Fruit fly (Drosophila melanogaster) whole organism, embryonic: ENCODE data around the gene mRpS25.

Experiments used
- Abd-B ChIP-seq: fragments of 200-800 bp; sonication (Bioruptor generic); optimal IDR thresholded peaks from 2 replicates; lab custom pipeline; 2018; ENCODE audit warnings: missing biosample characterization, mild to moderate bottlenecking, missing genetic modification characterization, moderate library complexity
- C15 ChIP-seq: fragments of 200-800 bp; sonication (Bioruptor generic); IDR thresholded peaks from 3 replicates; pipeline ENCODE4 v1.3.6; 2022; ENCODE audit warnings: missing biosample characterization, missing genetic modification characterization
- CG10267 ChIP-seq: fragments of 200-800 bp; sonication (Bioruptor generic); optimal IDR thresholded peaks from 2 replicates; lab custom pipeline; 2018; ENCODE audit warnings: missing biosample characterization, mild to moderate bottlenecking, missing genetic modification characterization, moderate library complexity
- CG11247 ChIP-seq: fragments of 200-800 bp; sonication (Bioruptor generic); IDR thresholded peaks from 2 replicates; pipeline ENCODE4 v1.3.6; 2022; ENCODE audit warnings: missing biosample characterization, missing genetic modification characterization
- CG11504 ChIP-seq: fragments of 200-800 bp; sonication (Bioruptor generic); optimal IDR thresholded peaks from 3 replicates; lab custom pipeline; 2019; ENCODE audit warnings: missing biosample characterization, mild to moderate bottlenecking, missing genetic modification characterization, moderate library complexity
- CG12391 ChIP-seq: fragments of 200-800 bp; sonication (Bioruptor generic); optimal IDR thresholded peaks from 3 replicates; lab custom pipeline; 2018; ENCODE audit warnings: missing biosample characterization, mild to moderate bottlenecking, missing genetic modification characterization, moderate library complexity
- CG12769 ChIP-seq: fragments of 200-800 bp; sonication (Bioruptor generic); optimal IDR thresholded peaks from 2 replicates; lab custom pipeline; 2019; ENCODE audit warnings: missing biosample characterization, mild to moderate bottlenecking, missing genetic modification characterization, moderate library complexity
- CG15601 ChIP-seq: fragments of 200-800 bp; sonication (Bioruptor generic); optimal IDR thresholded peaks from 3 replicates; lab custom pipeline; 2019; ENCODE audit warnings: missing biosample characterization, mild to moderate bottlenecking, missing genetic modification characterization, moderate library complexity
- CG18619 ChIP-seq: fragments of 200-800 bp; sonication (Bioruptor generic); optimal IDR thresholded peaks from 3 replicates; lab custom pipeline; 2017; ENCODE audit warnings: missing biosample characterization, mild to moderate bottlenecking, missing genetic modification characterization
- CG32772 ChIP-seq: fragments of 200-800 bp; sonication (Bioruptor generic); IDR thresholded peaks from 2 replicates; pipeline ENCODE4 v1.3.6; 2022; ENCODE audit warnings: missing biosample characterization, missing genetic modification characterization
- CG34224 ChIP-seq: fragments of 200-800 bp; sonication (Bioruptor generic); IDR thresholded peaks from 3 replicates; pipeline ENCODE4 v1.3.6; 2022; ENCODE audit warnings: missing biosample characterization, missing genetic modification characterization; ENCODE audit not compliant: partially characterized antibody
- CG4404 ChIP-seq: fragments of 200-800 bp; sonication (Bioruptor generic); IDR thresholded peaks from 2 replicates; pipeline ENCODE4 v1.3.6; 2022; ENCODE audit warnings: missing biosample characterization, missing genetic modification characterization
- CG7357 ChIP-seq: fragments of 200-800 bp; sonication (Bioruptor generic); IDR thresholded peaks from 3 replicates; pipeline ENCODE4 v1.3.6; 2022; ENCODE audit warnings: missing biosample characterization, missing genetic modification characterization
- CG7745 ChIP-seq: fragments of 200-800 bp; sonication (Bioruptor generic); optimal IDR thresholded peaks from 2 replicates; lab custom pipeline; 2018; ENCODE audit warnings: missing biosample characterization, mild to moderate bottlenecking, missing genetic modification characterization, moderate library complexity
- CG9215 ChIP-seq: fragments of 200-800 bp; sonication (Bioruptor generic); IDR thresholded peaks from 2 replicates; pipeline ENCODE4 v1.3.6; 2022; ENCODE audit warnings: missing biosample characterization, missing genetic modification characterization
- CG9932 ChIP-seq: fragments of 200-800 bp; sonication (Bioruptor generic); IDR thresholded peaks from 2 replicates; pipeline ENCODE4 v1.3.6; 2022; ENCODE audit warnings: missing biosample characterization, missing genetic modification characterization
- CHES-1-like ChIP-seq: fragments of 200-800 bp; sonication (Bioruptor generic); optimal IDR thresholded peaks from 2 replicates; lab custom pipeline; 2016; ENCODE audit warnings: missing biosample characterization, missing genetic modification characterization
- Chrac-16 ChIP-seq: fragments of 200-800 bp; sonication (Bioruptor generic); optimal IDR thresholded peaks from 3 replicates; lab custom pipeline; 2016; ENCODE audit warnings: missing biosample characterization, missing genetic modification characterization
- D19A ChIP-seq: fragments of 200-800 bp; optimal IDR thresholded peaks from 3 replicates; lab custom pipeline; 2019; ENCODE audit warnings: missing biosample characterization, mild to moderate bottlenecking, missing genetic modification characterization, moderate library complexity
- H15 ChIP-seq: fragments of 200-800 bp; sonication (Bioruptor generic); IDR thresholded peaks from 3 replicates; pipeline ENCODE4 v1.3.6; 2022; ENCODE audit warnings: missing biosample characterization, missing genetic modification characterization
- HLH3B ChIP-seq: fragments of 200-800 bp; sonication (Bioruptor generic); IDR thresholded peaks from 2 replicates; pipeline ENCODE4 v1.3.6; 2022; ENCODE audit warnings: missing biosample characterization, missing genetic modification characterization
- Hr39 ChIP-seq: fragments of >200 bp; optimal IDR thresholded peaks from 2 replicates; lab custom pipeline; 2017
- MTF-1 ChIP-seq: fragments of 200-800 bp; sonication (Bioruptor generic); optimal IDR thresholded peaks from 2 replicates; lab custom pipeline; 2018; ENCODE audit warnings: missing biosample characterization, mild to moderate bottlenecking, missing genetic modification characterization, borderline replicate concordance
- Max ChIP-seq: fragments of 200-800 bp; sonication (Bioruptor generic); optimal IDR thresholded peaks from 2 replicates; lab custom pipeline; 2016; ENCODE audit warnings: missing biosample characterization, mild to moderate bottlenecking, missing genetic modification characterization
- Meics ChIP-seq: fragments of 200-800 bp; sonication (Bioruptor generic); optimal IDR thresholded peaks from 2 replicates; lab custom pipeline; 2017; ENCODE audit warnings: missing biosample characterization, mild to moderate bottlenecking, missing genetic modification characterization
- Mrtf ChIP-seq: fragments of 200-800 bp; sonication (Bioruptor generic); IDR thresholded peaks from 3 replicates; pipeline ENCODE4 v1.3.6; 2022; ENCODE audit warnings: missing biosample characterization, missing genetic modification characterization
- NK7.1 ChIP-seq: fragments of 200-800 bp; sonication (Bioruptor generic); optimal IDR thresholded peaks from 3 replicates; lab custom pipeline; 2016; ENCODE audit warnings: missing biosample characterization, missing genetic modification characterization
- Opbp ChIP-seq: fragments of 200-800 bp; sonication (Bioruptor generic); IDR thresholded peaks from 3 replicates; pipeline ENCODE4 v1.3.6; 2022; ENCODE audit warnings: missing biosample characterization, missing genetic modification characterization; ENCODE audit not compliant: partially characterized antibody
- Sry-β ChIP-seq: fragments of 200-800 bp; sonication (Bioruptor generic); optimal IDR thresholded peaks from 2 replicates; lab custom pipeline; 2018; ENCODE audit warnings: missing biosample characterization, mild to moderate bottlenecking, missing genetic modification characterization, moderate library complexity
- ac ChIP-seq: fragments of 200-800 bp; sonication (Bioruptor generic); optimal IDR thresholded peaks from 3 replicates; lab custom pipeline; 2017; ENCODE audit warnings: missing biosample characterization, mild to moderate bottlenecking, missing genetic modification characterization
- ap ChIP-seq: fragments of 200-800 bp; sonication (Bioruptor generic); IDR thresholded peaks from 2 replicates; pipeline ENCODE4 v1.3.6; 2022; ENCODE audit warnings: missing biosample characterization, missing genetic modification characterization
- ash1 ChIP-seq: fragments of 200-800 bp; sonication (Bioruptor generic); optimal IDR thresholded peaks from 2 replicates; lab custom pipeline; 2018; ENCODE audit warnings: missing biosample characterization, mild to moderate bottlenecking, missing genetic modification characterization
- bowl ChIP-seq: fragments of 200-800 bp; sonication (Bioruptor generic); IDR thresholded peaks from 2 replicates; pipeline ENCODE4 v1.3.6; 2022; ENCODE audit warnings: missing biosample characterization, missing genetic modification characterization
- caup ChIP-seq: fragments of 200-800 bp; sonication (Bioruptor generic); optimal IDR thresholded peaks from 3 replicates; lab custom pipeline; 2017; ENCODE audit warnings: missing biosample characterization, mild to moderate bottlenecking, missing genetic modification characterization, moderate library complexity; ENCODE audit not compliant: severe bottlenecking
- crp ChIP-seq, 2 experiments: fragments of 200-800 bp; sonication (Bioruptor generic); optimal IDR thresholded peaks; 2 replicates in 1 of 2; 3 replicates in 1 of 2; lab custom pipeline; 2017; ENCODE audit warnings: missing biosample characterization in 2 of 2, missing genetic modification characterization in 2 of 2, mild to moderate bottlenecking in 1 of 2, moderate library complexity in 1 of 2
- dmrt11E ChIP-seq: fragments of 200-800 bp; sonication (Bioruptor generic); optimal IDR thresholded peaks from 3 replicates; lab custom pipeline; 2018; ENCODE audit warnings: missing biosample characterization, mild to moderate bottlenecking, missing genetic modification characterization, moderate library complexity
- dpn ChIP-seq, 2 experiments: fragments of 200-800 bp; sonication (Bioruptor generic); optimal IDR thresholded peaks; 3 replicates each; lab custom pipeline; 2016; ENCODE audit warnings: missing biosample characterization in 2 of 2, missing genetic modification characterization in 2 of 2
- fru ChIP-seq: fragments of >200 bp; optimal IDR thresholded peaks from 2 replicates; lab custom pipeline; 2017
- hth ChIP-seq: fragments of >200 bp; optimal IDR thresholded peaks from 2 replicates; lab custom pipeline; 2017; ENCODE audit warnings: inconsistent platforms
- lola ChIP-seq, 3 experiments: fragments of >200 bp in 2 of 3; fragments of 200-800 bp in 1 of 3; sonication (Bioruptor generic) in 1 of 3; optimal IDR thresholded peaks; 2 replicates each; lab custom pipeline; 2017 to 2019; ENCODE audit warnings: missing biosample characterization in 3 of 3, missing genetic modification characterization in 3 of 3, mild to moderate bottlenecking in 1 of 3, moderate library complexity in 1 of 3
- nmo ChIP-seq: fragments of 200-800 bp; sonication (Bioruptor generic); optimal IDR thresholded peaks from 2 replicates; lab custom pipeline; 2018; ENCODE audit warnings: missing biosample characterization, mild to moderate bottlenecking, missing genetic modification characterization, moderate library complexity
- p53 ChIP-seq: fragments of 200-800 bp; sonication (Bioruptor generic); optimal IDR thresholded peaks from 2 replicates; lab custom pipeline; 2016; ENCODE audit warnings: missing biosample characterization, missing genetic modification characterization
- pzg ChIP-seq: fragments of 200-800 bp; sonication (Bioruptor generic); optimal IDR thresholded peaks from 3 replicates; lab custom pipeline; 2018; ENCODE audit warnings: missing biosample characterization, mild to moderate bottlenecking, missing genetic modification characterization, moderate library complexity
- row ChIP-seq: fragments of 200-800 bp; sonication (Bioruptor generic); IDR thresholded peaks from 3 replicates; pipeline ENCODE4 v1.3.6; 2022; ENCODE audit warnings: missing biosample characterization, missing genetic modification characterization
- slou ChIP-seq: fragments of 200-800 bp; sonication (Bioruptor generic); optimal IDR thresholded peaks from 3 replicates; lab custom pipeline; 2016; ENCODE audit warnings: missing biosample characterization, missing genetic modification characterization
- slp2 ChIP-seq: fragments of 200-800 bp; sonication (Bioruptor generic); optimal IDR thresholded peaks from 2 replicates; lab custom pipeline; 2016; ENCODE audit warnings: missing biosample characterization, missing genetic modification characterization
- tio ChIP-seq: fragments of 200-800 bp; sonication (Bioruptor generic); optimal IDR thresholded peaks from 2 replicates; lab custom pipeline; 2017; ENCODE audit warnings: missing biosample characterization, missing genetic modification characterization, inconsistent platforms
- trem ChIP-seq: fragments of 200-800 bp; optimal IDR thresholded peaks from 3 replicates; lab custom pipeline; 2019; ENCODE audit warnings: missing biosample characterization, mild to moderate bottlenecking, missing genetic modification characterization, moderate library complexity
- twi ChIP-seq: fragments of 200-800 bp; optimal IDR thresholded peaks from 2 replicates; lab custom pipeline; 2019; ENCODE audit warnings: missing biosample characterization, mild to moderate bottlenecking, missing genetic modification characterization, moderate library complexity
- unc-4 ChIP-seq: fragments of 200-800 bp; sonication (Bioruptor generic); IDR thresholded peaks from 2 replicates; pipeline ENCODE4 v1.3.6; 2022; ENCODE audit warnings: missing biosample characterization, missing genetic modification characterization; ENCODE audit not compliant: partially characterized antibody
- wek ChIP-seq: fragments of 200-800 bp; sonication (Bioruptor generic); optimal IDR thresholded peaks from 3 replicates; lab custom pipeline; 2018; ENCODE audit warnings: missing biosample characterization, mild to moderate bottlenecking, missing genetic modification characterization, moderate library complexity

Gene mRpS25

dm6 chrX:14580359-14580961, 2.3 kb downstream of the mRpS25 start, which contains the start of gene CG14414 (continued):
- TF ChIP-seq CHES-1-like (peak; percentile 12), CG7357 (GFP tag; lab: Robert Waterston, UW) (no peak), row (GFP tag; lab: Robert Waterston, UW) (peak; percentile 54), Mrtf (no peak), trem (tag; lab: Kevin White, UChicago) (peak; percentile 39), dmrt11E (no peak), nmo (GFP tag; lab: Kevin White, UChicago) (peak; percentile 5), NK7.1 (GFP tag; lab: Kevin White, UChicago) (no peak), CG9215 (no peak), crp (GFP tag; optimal IDR thresholded peaks at IDR 0.05; lab: Kevin White, UChicago) (peak in 1 of 2 experiments; percentile 47), bowl (GFP tag; lab: Robert Waterston, UW) (no peak), CG11504 (tag; lab: Kevin White, UChicago) (no peak), MTF-1 (GFP tag; lab: Kevin White, UChicago) (no peak), CG9932 (GFP tag; lab: Robert Waterston, UW) (peak; percentile 75), CG15601 (no peak), hth (lab: Kevin White, UChicago) (no peak), Opbp (GFP tag; lab: Robert Waterston, UW) (peak; percentile 84), CG12391 (tag; lab: Kevin White, UChicago) (peak; percentile 4), Max (GFP tag; lab: Kevin White, UChicago) (no peak), wek (GFP tag; lab: Kevin White, UChicago) (no peak), unc-4 (peak; percentile 82), CG18619 (GFP tag; lab: Kevin White, UChicago) (no peak), CG10267 (tag; lab: Kevin White, UChicago) (peak; percentile 40), ash1 (GFP tag; lab: Kevin White, UChicago) (no peak), Chrac-16 (GFP tag; lab: Kevin White, UChicago) (peak; percentile 13), tio (GFP tag; lab: Kevin White, UChicago) (no peak), Meics (no peak), ap (GFP tag; lab: Robert Waterston, UW) (no peak), pzg (GFP tag; lab: Kevin White, UChicago) (peak; percentile 86), C15 (GFP tag; lab: Robert Waterston, UW) (no peak), HLH3B (GFP tag; lab: Robert Waterston, UW) (no peak), Hr39 (lab: Kevin White, UChicago) (no peak), CG34224 (GFP tag; lab: Robert Waterston, UW) (peak; percentile 68), D19A (no peak), lola (GFP tag; optimal IDR thresholded peaks at IDR 0.05; lab: Kevin White, UChicago) (no peak), caup (GFP tag; lab: Kevin White, UChicago) (no peak), CG11247 (GFP tag; lab: Robert Waterston, UW) (no peak), fru (no peak), dpn (GFP tag; optimal IDR thresholded peaks at IDR 0.05; lab: Kevin White, UChicago) (peak in 1 of 2 experiments; percentile 28), CG32772 (no peak), ac (GFP tag; lab: Kevin White, UChicago) (no peak), Abd-B (no peak), slou (GFP tag; lab: Kevin White, UChicago) (no peak), p53 (GFP tag; lab: Kevin White, UChicago) (no peak), CG4404 (GFP tag; lab: Robert Waterston, UW) (no peak), twi (no peak), slp2 (GFP tag; lab: Kevin White, UChicago) (no peak), CG7745 (tag; lab: Kevin White, UChicago) (no peak), H15 (GFP tag; lab: Robert Waterston, UW) (no peak), Sry-β (GFP tag; lab: Kevin White, UChicago) (no peak), CG12769 (tag; lab: Kevin White, UChicago) (no peak)
